Fruit fly (Drosophila melanogaster): ENCODE results near the gene gzl.

gzl gene

dm6 chr3R:6350755-6351154 lies 32.0 kb upstream of the gzl start, which contains the start of gene Pak (continued):
- TF ChIP-seq Rfx (GFP tag; IDR thresholded peaks at IDR 0.05) (no peak), CG8281 (tag; optimal IDR thresholded peaks at IDR 0.05) (no peak), Dref (GFP tag; IDR thresholded peaks at IDR 0.05) (peak; percentile 93), Opbp (GFP tag; IDR thresholded peaks at IDR 0.05; ENCODE audit: partially characterized antibody) (peak; percentile 96), sens-2 (GFP tag; IDR thresholded peaks at IDR 0.05) (no peak), exex (tag; optimal IDR thresholded peaks at IDR 0.05) (no peak), CG2889 (GFP tag; IDR thresholded peaks at IDR 0.05) (no peak), CG31388 (GFP tag; optimal IDR thresholded peaks at IDR 0.05) (no peak), jumu (GFP tag; optimal IDR thresholded peaks at IDR 0.05) (peak; percentile 1), Lhr (GFP tag; optimal IDR thresholded peaks at IDR 0.05) (peak; percentile 48), sima (GFP tag; optimal IDR thresholded peaks at IDR 0.05) (no peak), CG7271 (tag; optimal IDR thresholded peaks at IDR 0.05) (no peak), CG9797 (GFP tag; optimal IDR thresholded peaks at IDR 0.05) (no peak), cad (GFP tag; optimal IDR thresholded peaks at IDR 0.05) (no peak), salm (tag; optimal IDR thresholded peaks at IDR 0.05) (no peak), CG10565 (GFP tag; optimal IDR thresholded peaks at IDR 0.05) (no peak), ci (GFP tag; IDR thresholded peaks at IDR 0.05) (0 out of 3 replicates have a peak, but pooled peaks have one; percentile 20), nmo (GFP tag; optimal IDR thresholded peaks at IDR 0.05) (peak; percentile 32), Fer1 (GFP tag; optimal IDR thresholded peaks at IDR 0.05) (no peak), CG4282 (GFP tag; optimal IDR thresholded peaks at IDR 0.05) (no peak), pros (GFP tag; optimal IDR thresholded peaks at IDR 0.05) (no peak), kay (GFP tag; optimal IDR thresholded peaks at IDR 0.05) (no peak), nau (GFP tag; optimal IDR thresholded peaks at IDR 0.05) (no peak), fd102C (GFP tag; optimal IDR thresholded peaks at IDR 0.05) (no peak), run (tag; optimal IDR thresholded peaks at IDR 0.05) (no peak), CG3281 (GFP tag; optimal IDR thresholded peaks at IDR 0.05) (no peak), Scr (GFP tag; IDR thresholded peaks at IDR 0.05; ENCODE audit: partially characterized antibody) (peak; percentile 93), lilli (GFP tag; optimal IDR thresholded peaks at IDR 0.05) (peak; percentile 31), jing (GFP tag; optimal IDR thresholded peaks at IDR 0.05) (no peak), trh (GFP tag; optimal IDR thresholded peaks at IDR 0.05) (no peak), CG12219 (GFP tag; optimal IDR thresholded peaks at IDR 0.05) (no peak), CG34224 (GFP tag; IDR thresholded peaks at IDR 0.05; ENCODE audit: partially characterized antibody) (peak; percentile 86), unc-4 (GFP tag; IDR thresholded peaks at IDR 0.05; ENCODE audit: partially characterized antibody) (peak; percentile 94), CG7372 (GFP tag; IDR thresholded peaks at IDR 0.05) (no peak), Dip3 (GFP tag; optimal IDR thresholded peaks at IDR 0.05) (no peak), phol (tag; optimal IDR thresholded peaks at IDR 0.05) (peak; percentile 57), Nf-YA (GFP tag; IDR thresholded peaks at IDR 0.05) (no peak), peb (GFP tag; IDR thresholded peaks at IDR 0.05) (no peak), crp (GFP tag; optimal IDR thresholded peaks at IDR 0.05) (no peak), Med (GFP tag) (peak; percentile 59), B-H1 (GFP tag; IDR thresholded peaks at IDR 0.05) (no peak), CG15601 (tag; optimal IDR thresholded peaks at IDR 0.05) (peak; percentile 3), CG18764 (GFP tag; optimal IDR thresholded peaks at IDR 0.05) (no peak), CG8290 (GFP tag; optimal IDR thresholded peaks at IDR 0.05) (peak; percentile 43), CG8290 (tag; optimal IDR thresholded peaks at IDR 0.05) (peak in 1 of 2 experiments; percentile 56), h (optimal IDR thresholded peaks at IDR 0.05) (no peak), sug (tag; optimal IDR thresholded peaks at IDR 0.05) (no peak), YL-1 (GFP tag; optimal IDR thresholded peaks at IDR 0.05) (peak; percentile 15), CG1792 (GFP tag; optimal IDR thresholded peaks at IDR 0.05) (no peak), trem (tag; optimal IDR thresholded peaks at IDR 0.05) (peak; percentile 54), HmgZ (tag; optimal IDR thresholded peaks at IDR 0.05) (peak; percentile 33), CHES-1-like (GFP tag; optimal IDR thresholded peaks at IDR 0.05) (peak; percentile 11)
